Fruit fly (Drosophila melanogaster): ENCODE results near the gene pigeon.

Gene pigeon

dm6 chr2L:19159552-19160406, 26.1 kb upstream of the pigeon start (continued):
- TF ChIP-seq dysf (GFP tag; IDR thresholded peaks at IDR 0.05) = 0 out of 3 replicates have a peak, but pooled peaks have one; percentile 1
- no peak for TF ChIP-seq gcm (GFP tag; optimal IDR thresholded peaks at IDR 0.05)
- TF ChIP-seq CG33557 (GFP tag; optimal IDR thresholded peaks at IDR 0.05) = no peak
- TF ChIP-seq CG4617 (GFP tag; optimal IDR thresholded peaks at IDR 0.05; ENCODE audit: borderline replicate concordance) = no peak
- no peak for TF ChIP-seq Scr (GFP tag; IDR thresholded peaks at IDR 0.05; ENCODE audit: partially characterized antibody)
- no peak for TF ChIP-seq TFAM (GFP tag; optimal IDR thresholded peaks at IDR 0.05)
- TF ChIP-seq Dp (GFP tag; optimal IDR thresholded peaks at IDR 0.05) = no peak
- TF ChIP-seq CG9609 (GFP tag; optimal IDR thresholded peaks at IDR 0.05) = no peak
- TF ChIP-seq CG14014 (GFP tag; IDR thresholded peaks at IDR 0.05) = peak; percentile 18; the same call in 1 of the 2 replicates
- peak; percentile 26 for TF ChIP-seq grau (tag; optimal IDR thresholded peaks at IDR 0.05)
- no peak for TF ChIP-seq Sry-β (GFP tag; optimal IDR thresholded peaks at IDR 0.05)
- no peak for TF ChIP-seq psq (GFP tag; optimal IDR thresholded peaks at IDR 0.05)
- no peak for TF ChIP-seq run (tag; optimal IDR thresholded peaks at IDR 0.05)
- no peak for TF ChIP-seq amos (GFP tag; IDR thresholded peaks at IDR 0.05; ENCODE audit: partially characterized antibody)
- no peak for TF ChIP-seq jigr1 (GFP tag; IDR thresholded peaks at IDR 0.05)
- no peak for TF ChIP-seq Six4 (GFP tag; optimal IDR thresholded peaks at IDR 0.05)
- TF ChIP-seq gfzf (GFP tag; optimal IDR thresholded peaks at IDR 0.05) = no peak
- no peak for TF ChIP-seq CG15011 (GFP tag; optimal IDR thresholded peaks at IDR 0.05)
- no peak for TF ChIP-seq CG4282 (GFP tag; optimal IDR thresholded peaks at IDR 0.05)
- TF ChIP-seq Ets65A (GFP tag) = no peak
- TF ChIP-seq CG13287 (GFP tag; IDR thresholded peaks at IDR 0.05; ENCODE audit: partially characterized antibody) = no peak
- TF ChIP-seq stc (GFP tag; IDR thresholded peaks at IDR 0.05) = 0 out of 2 replicates have a peak, but pooled peaks have one; percentile 2
- peak; percentile 84 for TF ChIP-seq pfk (GFP tag; optimal IDR thresholded peaks at IDR 0.05)
- no peak for TF ChIP-seq yki (optimal IDR thresholded peaks at IDR 0.05)
- TF ChIP-seq CG10654 (GFP tag; optimal IDR thresholded peaks at IDR 0.05) = no peak
- TF ChIP-seq CG34376 (GFP tag; optimal IDR thresholded peaks at IDR 0.05) = no peak
- no peak for TF ChIP-seq CG10462 (GFP tag; optimal IDR thresholded peaks at IDR 0.05)
- TF ChIP-seq fd96Cb (tag; optimal IDR thresholded peaks at IDR 0.05) = no peak
- no peak for TF ChIP-seq CG17612 (GFP tag; IDR thresholded peaks at IDR 0.05)
- TF ChIP-seq CG9437 (GFP tag; optimal IDR thresholded peaks at IDR 0.05) = peak; percentile 6
- TF ChIP-seq CG6175 (GFP tag; IDR thresholded peaks at IDR 0.05) = no peak
- TF ChIP-seq Myb (GFP tag; optimal IDR thresholded peaks at IDR 0.05) = no peak
- no peak for TF ChIP-seq Gsc (GFP tag; IDR thresholded peaks at IDR 0.05)
- TF ChIP-seq cad (GFP tag; optimal IDR thresholded peaks at IDR 0.05) = no peak
- TF ChIP-seq Oaz (GFP tag; IDR thresholded peaks at IDR 0.05) = no peak
- no peak for TF ChIP-seq bowl (GFP tag; IDR thresholded peaks at IDR 0.05)
- no peak for TF ChIP-seq dimm (GFP tag; IDR thresholded peaks at IDR 0.05)
- no peak for TF ChIP-seq CG17829 (tag; optimal IDR thresholded peaks at IDR 0.05)
- no peak for TF ChIP-seq maf-S (GFP tag; optimal IDR thresholded peaks at IDR 0.05)
- no peak for TF ChIP-seq CG31224 (GFP tag; IDR thresholded peaks at IDR 0.05)
- TF ChIP-seq CG9876 (GFP tag; optimal IDR thresholded peaks at IDR 0.05) = no peak
- no peak for TF ChIP-seq CG12071 (GFP tag; optimal IDR thresholded peaks at IDR 0.05)
- TF ChIP-seq ase (GFP tag; IDR thresholded peaks at IDR 0.05) = no peak
- no peak for TF ChIP-seq CG12299 (tag; optimal IDR thresholded peaks at IDR 0.05)
- no peak for TF ChIP-seq Elba2 (GFP tag; optimal IDR thresholded peaks at IDR 0.05)
- TF ChIP-seq Chrac-16 (GFP tag; optimal IDR thresholded peaks at IDR 0.05) = no peak
- TF ChIP-seq btn (GFP tag; optimal IDR thresholded peaks at IDR 0.05) = no peak
- no peak for TF ChIP-seq NfI (GFP tag; optimal IDR thresholded peaks at IDR 0.05)
- TF ChIP-seq Atf3 (GFP tag; optimal IDR thresholded peaks at IDR 0.05) = no peak
- TF ChIP-seq Xbp1 (GFP tag; optimal IDR thresholded peaks at IDR 0.05) = no peak
- TF ChIP-seq unpg (GFP tag; optimal IDR thresholded peaks at IDR 0.05) = no peak
